Fruit fly (Drosophila melanogaster) whole organism, larva: ENCODE data around the gene GstD5.

Source experiments
- noc ChIP-seq: fragments of 200-800 bp; sonication (Bioruptor generic); optimal IDR thresholded peaks from 3 replicates; lab custom pipeline; 2019; ENCODE audit warnings: missing biosample characterization, mild to moderate bottlenecking, missing genetic modification characterization, moderate library complexity

Gene GstD5

DNA sequence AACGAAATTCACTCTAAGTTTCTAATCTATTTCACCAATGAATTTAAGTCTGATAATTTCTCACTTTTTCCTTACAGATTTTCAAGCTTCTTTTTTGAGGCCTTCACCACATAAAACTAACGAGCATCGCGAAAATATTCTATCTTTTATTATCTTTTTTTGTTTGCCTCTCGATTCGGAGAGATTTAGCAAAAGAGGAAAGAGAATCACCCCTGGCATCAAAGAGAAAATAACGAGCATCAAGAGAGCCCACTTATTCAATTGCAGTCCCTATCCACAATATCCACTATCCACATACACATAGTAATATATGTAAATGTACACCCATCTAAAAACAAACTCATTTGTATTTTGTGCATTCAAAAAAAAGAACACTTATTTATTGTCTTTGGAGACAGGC lies 8.1 kb upstream of the GstD5 start, which contains the start of gene GstD9:
Gene GstD9, minus strand, starts transcription at position 101 of the 400 bp plus-strand sequence.
- TF ChIP-seq noc (tag; lab: Kevin White, UChicago) = no peak

DNA sequence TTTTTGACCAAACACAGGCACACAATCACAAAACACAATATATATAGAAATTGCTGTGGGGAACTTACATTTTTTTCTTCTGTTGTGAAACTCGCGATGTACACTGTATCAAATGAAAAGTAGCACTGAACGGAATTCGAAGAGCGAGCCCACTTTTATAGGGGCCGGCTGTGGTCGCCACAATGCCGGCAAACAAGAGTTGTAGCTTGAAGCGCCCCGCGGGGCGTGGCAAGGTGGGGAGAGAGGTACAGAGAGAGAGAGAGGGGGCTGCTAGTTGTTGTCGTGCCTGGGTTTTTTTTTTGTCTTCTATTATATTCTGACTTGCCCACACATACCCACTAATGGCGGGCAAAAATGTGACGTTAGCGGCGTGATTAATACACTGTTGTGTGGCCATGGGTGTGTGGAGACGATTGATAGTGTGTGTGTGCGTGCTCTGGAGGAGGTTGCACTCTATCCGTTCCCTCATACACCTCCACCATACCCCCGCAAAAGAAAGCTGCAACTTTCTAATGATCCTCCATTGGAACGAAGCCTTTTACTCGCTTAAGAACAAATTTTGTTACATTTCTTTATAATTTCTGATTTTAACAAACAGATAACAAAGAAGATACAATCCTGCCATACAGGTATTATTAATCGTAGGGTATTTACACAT lies 6.3 kb upstream of the GstD5 start, which contains the start of gene GstD1:
Gene GstD1, minus strand, starts transcription at position 134 of the 658 bp plus-strand sequence.
- peak; percentile 87 for TF ChIP-seq noc (tag; lab: Kevin White, UChicago)

DNA sequence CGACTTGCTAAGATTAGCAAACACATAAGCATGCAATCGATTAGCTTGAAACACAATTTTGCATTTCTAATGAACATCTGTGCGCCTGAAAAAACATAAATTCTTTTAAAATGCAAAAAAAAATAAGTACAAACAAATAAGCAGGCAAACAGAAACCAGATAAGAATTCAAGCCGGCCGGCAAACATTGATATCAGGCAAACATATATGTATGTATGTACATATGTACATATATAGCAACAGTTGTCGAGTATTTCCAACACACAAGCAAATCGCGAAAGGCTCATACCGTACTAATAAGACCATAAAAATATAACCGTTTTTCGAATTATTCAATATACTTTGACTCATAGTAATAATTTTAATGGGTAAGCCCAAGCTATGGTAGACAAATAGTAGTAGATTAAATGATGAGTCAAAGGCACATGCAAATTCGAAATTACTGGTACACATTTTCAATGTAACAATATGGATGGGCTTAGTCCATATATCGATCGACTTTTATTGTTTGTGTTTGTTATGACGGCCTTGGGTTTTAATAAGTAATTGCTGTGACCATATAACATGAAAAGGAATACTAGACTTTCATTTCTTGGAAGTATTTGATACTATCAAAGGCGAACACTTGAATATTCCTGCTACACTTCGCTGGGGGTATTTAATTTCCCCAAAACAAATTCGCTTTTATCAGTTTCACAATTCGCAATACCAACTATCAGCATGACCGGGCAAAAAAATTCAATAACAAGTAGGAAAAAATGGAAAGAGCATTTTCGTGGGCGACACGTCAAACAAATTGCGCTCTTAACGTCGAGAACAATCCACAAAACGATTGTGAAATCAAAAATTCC lies 5.5 kb upstream of the GstD5 start:
- no peak for TF ChIP-seq noc (tag; lab: Kevin White, UChicago)

DNA sequence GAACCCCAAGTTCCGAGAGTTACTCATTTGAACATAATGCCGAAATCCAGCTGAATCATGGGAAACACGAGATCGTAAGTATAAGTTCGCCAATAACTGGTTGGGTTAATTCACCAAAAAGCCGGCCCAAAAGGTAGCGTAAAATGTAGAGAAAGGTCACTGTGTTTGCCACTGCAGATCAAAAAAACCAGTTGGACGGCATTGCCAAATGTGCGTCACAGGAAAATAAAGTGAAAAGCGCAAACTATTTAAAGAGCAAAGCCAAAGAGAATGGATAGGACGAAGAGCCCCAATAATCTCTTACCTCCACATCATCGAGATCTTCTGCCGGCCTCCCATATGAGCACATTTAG lies 4.9 kb upstream of the GstD5 start:
- TF ChIP-seq noc (tag; lab: Kevin White, UChicago) = peak; percentile 42

DNA sequence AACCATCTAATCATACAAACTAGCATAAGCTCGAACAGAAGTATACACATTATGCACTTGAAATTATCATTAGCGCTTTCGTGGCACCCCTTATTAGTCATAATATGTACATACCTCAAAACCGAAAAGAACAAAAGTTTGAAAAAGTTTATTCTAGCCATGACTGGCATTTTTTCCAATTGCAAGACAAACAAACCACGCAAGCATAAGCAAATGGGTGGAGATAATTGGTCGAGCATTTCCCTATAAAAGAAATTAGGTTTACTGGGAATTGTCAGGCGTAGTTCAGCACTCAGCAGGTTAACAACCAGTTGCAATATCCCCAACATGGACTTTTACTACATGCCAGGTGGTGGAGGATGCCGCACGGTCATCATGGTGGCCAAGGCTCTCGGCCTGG lies 3.9 kb upstream of the GstD5 start, which contains the start of gene GstD2:
Gene GstD2, plus strand, starts transcription at position 301 of the 400 bp plus-strand sequence.
- no peak for TF ChIP-seq noc (tag; lab: Kevin White, UChicago)

DNA sequence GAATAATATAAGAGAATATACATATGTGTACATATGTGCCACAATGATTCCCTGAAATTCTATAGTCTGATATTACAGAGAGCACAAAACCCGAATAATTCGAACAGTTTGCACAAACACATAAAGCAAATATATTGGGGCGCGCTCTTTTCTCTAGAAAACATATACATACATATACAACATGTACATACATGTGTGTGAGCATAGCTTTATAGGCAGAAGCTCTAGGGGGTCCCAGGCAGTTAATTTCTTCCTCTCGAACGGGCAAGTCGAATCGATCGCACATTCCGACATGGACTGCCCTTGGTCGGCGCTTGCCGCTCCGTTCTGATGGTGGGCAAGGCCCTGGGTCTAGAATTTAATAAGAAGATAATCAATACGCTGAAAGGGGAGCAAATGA lies 2.7 kb upstream of the GstD5 start, which contains the start of gene GstD3:
Gene GstD3, plus strand, starts transcription at position 269 of the 400 bp plus-strand sequence.
- no peak for TF ChIP-seq noc (tag; lab: Kevin White, UChicago)

DNA sequence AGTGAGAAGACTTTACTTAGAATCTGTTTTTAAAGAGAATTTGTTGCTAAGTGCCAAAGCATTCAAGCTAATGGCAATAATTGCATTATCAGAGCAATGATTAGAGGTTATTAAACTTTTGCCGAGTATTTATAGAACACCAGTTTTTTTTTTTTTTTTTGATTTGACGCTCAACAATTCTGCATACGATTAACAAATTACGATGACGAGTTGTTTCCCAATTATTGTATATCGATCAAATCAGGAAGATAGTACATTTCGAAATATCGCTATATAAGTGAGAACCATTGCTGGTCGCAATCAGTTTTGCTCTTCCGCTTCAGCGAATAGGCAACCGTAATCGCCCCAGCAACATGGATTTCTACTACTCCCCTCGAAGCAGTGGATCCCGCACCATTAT lies 1.7 kb upstream of the GstD5 start, which contains the start of gene GstD4:
Gene GstD4, plus strand, starts transcription at position 301 of the 400 bp plus-strand sequence.
- TF ChIP-seq noc (tag; lab: Kevin White, UChicago) = no peak

DNA sequence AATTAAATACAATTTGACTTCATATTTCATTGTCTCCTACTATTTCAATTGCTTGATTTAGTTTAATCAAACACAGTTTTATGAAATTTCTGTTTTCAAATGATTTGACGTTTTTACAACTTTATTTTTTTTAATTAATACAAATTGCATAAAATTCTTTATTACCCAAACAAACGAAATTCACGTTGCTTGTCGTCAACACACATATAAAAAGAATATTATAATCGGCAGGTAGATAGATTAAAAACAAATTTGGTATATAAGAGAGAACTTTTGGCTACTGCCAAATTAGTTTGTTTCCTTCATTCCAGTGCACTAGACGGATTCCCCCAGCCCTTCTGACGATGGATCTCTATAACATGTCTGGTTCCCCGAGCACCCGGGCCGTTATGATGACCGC lies 1.3 kb downstream of the GstD5 start, which contains the start of gene GstD6:
Gene GstD6, plus strand, starts transcription at position 301 of the 400 bp plus-strand sequence.
- no peak for TF ChIP-seq noc (tag; lab: Kevin White, UChicago)

DNA sequence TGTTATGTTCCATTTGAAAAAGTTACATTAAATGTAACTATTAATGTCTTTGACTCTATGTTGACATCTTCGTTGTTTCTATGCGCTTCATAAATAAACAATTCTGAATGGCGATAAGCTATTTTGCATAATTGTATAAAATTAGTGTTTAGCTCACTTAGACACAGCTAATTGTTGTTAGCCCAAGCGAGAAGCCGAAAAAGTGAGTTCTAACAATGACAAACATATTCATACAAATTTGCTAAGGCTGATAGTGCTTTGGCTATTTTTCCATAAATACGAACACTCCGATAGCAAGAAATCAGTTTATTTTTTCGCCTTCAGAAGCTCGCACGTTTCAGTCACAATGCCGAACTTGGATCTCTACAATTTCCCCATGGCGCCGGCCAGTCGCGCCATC lies 2.7 kb downstream of the GstD5 start, which contains the start of gene GstD7:
Gene GstD7, plus strand, starts transcription at position 301 of the 400 bp plus-strand sequence.
- no peak for TF ChIP-seq noc (tag; lab: Kevin White, UChicago)

DNA sequence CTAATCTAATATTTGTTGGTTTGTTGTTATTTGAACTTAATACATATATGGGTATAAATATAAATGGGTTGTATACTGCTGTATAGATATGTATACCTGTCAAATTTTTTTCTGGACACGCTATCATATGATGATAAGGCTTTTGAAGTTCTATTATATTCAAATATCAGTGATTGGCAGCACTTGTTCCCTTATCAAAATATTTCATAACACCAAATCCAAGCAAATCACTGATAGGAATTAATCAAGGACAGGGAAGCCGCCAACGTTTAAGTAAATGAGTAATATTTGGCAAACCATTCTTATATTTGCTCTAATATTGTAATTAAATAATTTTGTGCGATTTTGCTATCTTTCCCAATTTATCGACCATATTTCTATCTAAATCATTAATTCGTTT lies 3.7 kb downstream of the GstD5 start:
- no peak for TF ChIP-seq noc (tag; lab: Kevin White, UChicago)

DNA sequence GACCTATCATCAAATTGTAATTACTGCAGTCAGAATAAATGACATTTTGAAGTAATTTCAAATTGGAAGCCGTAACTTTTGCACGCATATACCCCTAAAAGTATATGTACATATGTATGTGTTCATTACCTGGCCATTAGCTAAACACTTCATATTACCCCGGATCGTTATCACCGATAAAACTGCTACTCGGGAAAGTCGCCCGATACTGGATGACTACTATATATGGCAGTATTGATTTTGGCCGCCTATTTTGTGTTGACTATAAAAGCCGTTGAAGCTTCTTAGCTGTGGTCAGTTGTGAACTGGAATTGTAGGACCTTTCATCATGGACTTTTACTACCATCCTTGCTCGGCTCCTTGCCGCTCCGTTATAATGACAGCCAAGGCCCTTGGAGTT lies 4.2 kb downstream of the GstD5 start, which contains the start of gene GstD8:
Gene GstD8, plus strand, starts transcription at position 301 of the 400 bp plus-strand sequence.
- TF ChIP-seq noc (tag; lab: Kevin White, UChicago) = no peak

DNA sequence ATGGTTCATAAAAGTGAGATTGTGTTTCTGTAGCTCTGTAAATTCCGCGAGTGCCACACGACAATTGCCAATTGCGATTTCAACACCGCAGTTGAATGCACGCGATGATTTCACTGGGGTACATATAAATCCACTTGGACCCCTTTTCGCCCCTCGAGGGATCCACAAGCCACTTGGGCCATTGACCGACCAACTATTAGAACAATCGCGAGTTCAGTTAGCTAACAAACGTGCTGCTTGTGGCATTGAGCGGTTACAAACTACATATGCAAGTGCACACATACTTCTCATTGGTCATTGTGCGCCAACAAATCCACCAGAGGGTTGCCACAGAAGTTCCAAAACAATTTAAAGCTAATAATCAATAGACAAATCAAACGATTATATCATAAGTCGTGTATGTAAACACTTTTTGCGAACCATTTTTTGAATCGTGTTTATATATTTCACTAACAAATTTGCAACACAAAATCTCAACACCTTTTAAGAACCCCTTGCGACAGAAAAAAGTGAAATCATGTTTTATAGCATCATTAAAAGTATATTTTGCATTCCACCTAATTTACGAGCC lies 5.7 kb downstream of the GstD5 start:
- no peak for TF ChIP-seq noc (tag; lab: Kevin White, UChicago)

DNA sequence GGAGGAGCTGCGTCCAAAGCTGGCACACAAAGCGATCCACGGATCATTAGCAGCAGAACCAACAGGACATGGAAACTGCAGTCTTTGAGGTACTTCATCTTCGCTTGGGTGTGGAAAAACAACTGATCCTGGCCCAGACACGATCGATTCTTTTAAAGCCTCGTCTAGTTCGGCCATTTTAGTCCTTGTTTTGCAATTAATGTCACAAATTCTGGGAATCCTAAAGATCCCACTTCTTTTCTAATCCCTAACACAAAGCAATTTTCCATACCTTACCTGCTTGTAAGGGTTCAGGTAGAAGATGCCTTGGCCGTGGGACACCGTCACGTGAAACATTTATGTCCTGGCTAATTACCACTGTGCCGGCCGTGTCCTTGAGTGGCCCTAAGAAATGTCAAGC lies 7.0 kb downstream of the GstD5 start, which contains the start of gene CG10035:
Gene CG10035, minus strand, starts transcription at position 129 of the 400 bp plus-strand sequence.
- no peak for TF ChIP-seq noc (tag; lab: Kevin White, UChicago)

DNA sequence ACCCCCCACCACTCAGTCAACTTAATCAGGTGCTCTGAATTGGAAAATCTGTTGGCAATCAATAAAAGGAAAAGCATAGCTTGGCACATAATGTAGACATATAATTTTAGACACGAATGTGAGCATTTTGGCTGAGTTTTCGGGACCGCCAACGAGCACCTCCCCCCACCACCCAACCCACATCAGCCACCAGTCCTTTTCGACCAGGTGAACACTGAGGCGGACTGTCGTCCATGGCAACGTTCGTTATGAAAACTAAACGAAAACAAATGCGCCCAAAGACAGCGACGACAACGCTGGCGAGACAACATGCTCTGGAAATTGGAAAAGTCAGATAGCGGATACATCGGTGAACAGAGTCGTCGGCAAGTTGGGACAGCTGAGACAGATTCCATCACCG lies 7.5 kb downstream of the GstD5 start, which contains the start of gene GstD11:
Gene GstD11, plus strand, starts transcription at position 301 of the 400 bp plus-strand sequence.
- no peak for TF ChIP-seq noc (tag; lab: Kevin White, UChicago)

DNA sequence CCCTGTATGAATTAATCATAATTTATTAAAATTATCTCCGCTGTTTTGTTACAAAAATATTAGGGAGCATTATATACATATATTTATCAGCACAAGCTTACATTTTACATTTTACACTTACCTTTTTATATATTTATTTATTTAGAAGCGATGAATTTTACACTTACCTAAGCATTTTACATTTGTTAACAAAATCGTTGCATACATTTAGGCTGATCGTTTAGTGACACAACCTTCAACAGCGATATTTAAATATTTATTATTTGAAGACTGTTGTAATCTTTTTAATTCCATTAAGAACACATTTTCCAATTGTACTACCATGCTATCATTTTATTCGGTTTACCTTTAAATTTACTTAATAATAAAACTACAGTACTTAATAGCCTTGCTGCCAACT lies 8.3 kb downstream of the GstD5 start:
- no peak for TF ChIP-seq noc (tag; lab: Kevin White, UChicago)
